Fruit fly (Drosophila melanogaster): ENCODE data around the gene CG8032.

Gene CG8032

dm6 chr3R:8663668-8664283, at the start of gene CG8032:
CG8032 (plus strand) TSS chr3R:8664115.
- TF ChIP-seq fd96Ca (GFP tag; IDR thresholded peaks at IDR 0.05) (peak; percentile 34; the same call in 1 of the 3 replicates), EcR (GFP tag; optimal IDR thresholded peaks at IDR 0.05) (no peak), CG8159 (tag; optimal IDR thresholded peaks at IDR 0.05) (no peak), CG14655 (GFP tag; optimal IDR thresholded peaks at IDR 0.05) (peak; percentile 5), rn (GFP tag; IDR thresholded peaks at IDR 0.05) (no peak), CG15710 (tag; optimal IDR thresholded peaks at IDR 0.05) (peak; percentile 27), gl (tag; optimal IDR thresholded peaks at IDR 0.05) (no peak), CG12605 (GFP tag; IDR thresholded peaks at IDR 0.05) (no peak), CG17806 (tag; optimal IDR thresholded peaks at IDR 0.05) (no peak), CG4496 (GFP tag; IDR thresholded peaks at IDR 0.05) (no peak)

dm6 chr3R:8616149-8616548, 47.8 kb upstream of the CG8032 start:
- TF ChIP-seq rn (GFP tag; IDR thresholded peaks at IDR 0.05) (no peak), D1 (tag; optimal IDR thresholded peaks at IDR 0.05) (no peak), CG14655 (GFP tag; optimal IDR thresholded peaks at IDR 0.05) (no peak), CG15710 (tag; optimal IDR thresholded peaks at IDR 0.05) (no peak), Ets98B (GFP tag; IDR thresholded peaks at IDR 0.05) (no peak), CG34367 (tag; optimal IDR thresholded peaks at IDR 0.05) (no peak), CG12605 (GFP tag; IDR thresholded peaks at IDR 0.05) (no peak), Snoo (tag; optimal IDR thresholded peaks at IDR 0.05) (no peak), CG8301 (tag; optimal IDR thresholded peaks at IDR 0.05) (no peak), Pif1A (GFP tag; optimal IDR thresholded peaks at IDR 0.05) (no peak), CG32121 (GFP tag; IDR thresholded peaks at IDR 0.05) (no peak), gl (tag; optimal IDR thresholded peaks at IDR 0.05) (no peak), EcR (GFP tag; optimal IDR thresholded peaks at IDR 0.05) (no peak), CG4496 (GFP tag; IDR thresholded peaks at IDR 0.05) (no peak), CG9948 (tag; optimal IDR thresholded peaks at IDR 0.05) (no peak), fd96Ca (GFP tag; IDR thresholded peaks at IDR 0.05) (no peak), CG17806 (tag; optimal IDR thresholded peaks at IDR 0.05) (no peak), CG10348 (GFP tag; IDR thresholded peaks at IDR 0.05) (no peak)

- TF ChIP-seq CG10348 (GFP tag; IDR thresholded peaks at IDR 0.05) (no peak), CG9948 (tag; optimal IDR thresholded peaks at IDR 0.05) (no peak), gl (tag; optimal IDR thresholded peaks at IDR 0.05) (no peak), Ets98B (GFP tag; IDR thresholded peaks at IDR 0.05) (no peak)
Observed at dm6 chr3R:8619089-8619488, 44.8 kb upstream of the CG8032 start.

- TF ChIP-seq CG13204 (GFP tag; optimal IDR thresholded peaks at IDR 0.05) (no peak), D1 (tag; optimal IDR thresholded peaks at IDR 0.05) (no peak), CG8159 (tag; optimal IDR thresholded peaks at IDR 0.05) (no peak), fd96Ca (GFP tag; IDR thresholded peaks at IDR 0.05) (no peak), rn (GFP tag; IDR thresholded peaks at IDR 0.05) (no peak), CG4496 (GFP tag; IDR thresholded peaks at IDR 0.05) (no peak), CG17806 (tag; optimal IDR thresholded peaks at IDR 0.05) (no peak), CG10348 (GFP tag; IDR thresholded peaks at IDR 0.05) (no peak), CG15710 (tag; optimal IDR thresholded peaks at IDR 0.05) (no peak), EcR (GFP tag; optimal IDR thresholded peaks at IDR 0.05) (no peak), CG9948 (tag; optimal IDR thresholded peaks at IDR 0.05) (no peak), CG14655 (GFP tag; optimal IDR thresholded peaks at IDR 0.05) (no peak), gl (tag; optimal IDR thresholded peaks at IDR 0.05) (no peak), Pif1A (GFP tag; optimal IDR thresholded peaks at IDR 0.05) (no peak), CG12605 (GFP tag; IDR thresholded peaks at IDR 0.05) (no peak), Snoo (tag; optimal IDR thresholded peaks at IDR 0.05) (no peak), CG8301 (tag; optimal IDR thresholded peaks at IDR 0.05) (no peak), Ets98B (GFP tag; IDR thresholded peaks at IDR 0.05) (no peak), CG32121 (GFP tag; IDR thresholded peaks at IDR 0.05) (no peak), CG34367 (tag; optimal IDR thresholded peaks at IDR 0.05) (no peak)
Observed at dm6 chr3R:8620737-8621136, 43.2 kb upstream of the CG8032 start.

- no peak for TF ChIP-seq gl (tag; optimal IDR thresholded peaks at IDR 0.05)
- no peak for TF ChIP-seq D1 (tag; optimal IDR thresholded peaks at IDR 0.05)
- TF ChIP-seq rn (GFP tag; IDR thresholded peaks at IDR 0.05) = no peak
- TF ChIP-seq CG12605 (GFP tag; IDR thresholded peaks at IDR 0.05) = no peak
- TF ChIP-seq fd96Ca (GFP tag; IDR thresholded peaks at IDR 0.05) = no peak
- TF ChIP-seq CG4496 (GFP tag; IDR thresholded peaks at IDR 0.05) = no peak
- no peak for TF ChIP-seq Pif1B (GFP tag; optimal IDR thresholded peaks at IDR 0.05)
- no peak for TF ChIP-seq CG8159 (tag; optimal IDR thresholded peaks at IDR 0.05)
- no peak for TF ChIP-seq CG8301 (tag; optimal IDR thresholded peaks at IDR 0.05)
- no peak for TF ChIP-seq Ets98B (GFP tag; IDR thresholded peaks at IDR 0.05)
- TF ChIP-seq CG13204 (GFP tag; optimal IDR thresholded peaks at IDR 0.05) = no peak
- no peak for TF ChIP-seq CG32121 (GFP tag; IDR thresholded peaks at IDR 0.05)
- TF ChIP-seq EcR (GFP tag; optimal IDR thresholded peaks at IDR 0.05) = no peak
Observed at dm6 chr3R:8635778-8636177, 28.1 kb upstream of the CG8032 start, which contains the start of gene Or85e. Or85e (minus strand) TSS chr3R:8635878.

dm6 chr3R:8638629-8639028, 25.3 kb upstream of the CG8032 start:
- TF ChIP-seq D1 (tag; optimal IDR thresholded peaks at IDR 0.05) = no peak
- TF ChIP-seq fd96Ca (GFP tag; IDR thresholded peaks at IDR 0.05) = no peak
- TF ChIP-seq Pif1A (GFP tag; optimal IDR thresholded peaks at IDR 0.05) = no peak
- TF ChIP-seq CG34367 (tag; optimal IDR thresholded peaks at IDR 0.05) = no peak
- no peak for TF ChIP-seq CG8301 (tag; optimal IDR thresholded peaks at IDR 0.05)
- no peak for TF ChIP-seq CG32121 (GFP tag; IDR thresholded peaks at IDR 0.05)
- no peak for TF ChIP-seq CG9948 (tag; optimal IDR thresholded peaks at IDR 0.05)
- TF ChIP-seq CG14655 (GFP tag; optimal IDR thresholded peaks at IDR 0.05) = no peak
- no peak for TF ChIP-seq CG15710 (tag; optimal IDR thresholded peaks at IDR 0.05)
- no peak for TF ChIP-seq CG17806 (tag; optimal IDR thresholded peaks at IDR 0.05)
- TF ChIP-seq CG13204 (GFP tag; optimal IDR thresholded peaks at IDR 0.05) = no peak
- TF ChIP-seq Ets98B (GFP tag; IDR thresholded peaks at IDR 0.05) = no peak
- TF ChIP-seq CG10348 (GFP tag; IDR thresholded peaks at IDR 0.05) = no peak
- no peak for TF ChIP-seq CG8159 (tag; optimal IDR thresholded peaks at IDR 0.05)
- no peak for TF ChIP-seq CG12605 (GFP tag; IDR thresholded peaks at IDR 0.05)
